Fruit fly (Drosophila melanogaster) whole organism, wandering third instar larva: ENCODE results near the gene Chro.

ENCODE experiments used
- Abd-B ChIP-seq: fragments of >200 bp; optimal IDR thresholded peaks from 2 replicates; lab custom pipeline; 2017; ENCODE audit warnings: missing biosample characterization, missing genetic modification characterization
- CG32264 ChIP-seq: fragments of 200-800 bp; sonication (Bioruptor generic); optimal IDR thresholded peaks from 2 replicates; lab custom pipeline; 2016; ENCODE audit warnings: missing biosample characterization, missing genetic modification characterization
- CG9705 ChIP-seq: fragments of 200-800 bp; sonication (Bioruptor generic); optimal IDR thresholded peaks from 2 replicates; lab custom pipeline; 2018; ENCODE audit warnings: missing biosample characterization, mild to moderate bottlenecking, missing genetic modification characterization
- CrebA ChIP-seq: fragments of 200-800 bp; sonication (Bioruptor generic); optimal IDR thresholded peaks from 2 replicates; lab custom pipeline; 2016; ENCODE audit warnings: missing biosample characterization, mild to moderate bottlenecking, missing genetic modification characterization, borderline replicate concordance
- Dfd ChIP-seq: fragments of >200 bp; optimal IDR thresholded peaks from 2 replicates; lab custom pipeline; 2017; ENCODE audit warnings: missing biosample characterization, missing genetic modification characterization
- Dif ChIP-seq: fragments of 200-275, 200-300 bp; sonication (Bioruptor generic); optimal IDR thresholded peaks from 2 replicates; lab custom pipeline; 2018; ENCODE audit warnings: missing biosample characterization, missing genetic modification characterization; ENCODE audit not compliant: partially characterized antibody
- GATAd ChIP-seq: sonication (Bioruptor generic); optimal IDR thresholded peaks from 2 replicates; lab custom pipeline; 2016; ENCODE audit warnings: missing biosample characterization, missing genetic modification characterization
- HLH106 ChIP-seq: fragments of 200-800 bp; optimal IDR thresholded peaks from 3 replicates; lab custom pipeline; 2019; ENCODE audit warnings: missing biosample characterization, mild to moderate bottlenecking, missing genetic modification characterization, moderate library complexity
- Hnf4 ChIP-seq: fragments of 200-800 bp; sonication (Bioruptor generic); optimal IDR thresholded peaks from 2 replicates; lab custom pipeline; 2016; ENCODE audit warnings: missing biosample characterization, mild to moderate bottlenecking, missing genetic modification characterization
- Hr78 ChIP-seq: fragments of >200 bp; optimal IDR thresholded peaks from 2 replicates; lab custom pipeline; 2017; ENCODE audit warnings: missing biosample characterization, missing genetic modification characterization
- Hr83 ChIP-seq: fragments of 200-300 bp; sonication (Bioruptor generic); optimal IDR thresholded peaks from 2 replicates; lab custom pipeline; 2016; ENCODE audit warnings: missing biosample characterization, mild to moderate bottlenecking, missing genetic modification characterization, moderate library complexity; ENCODE audit not compliant: poor library complexity, severe bottlenecking
- Jra ChIP-seq: sonication (Bioruptor generic); optimal IDR thresholded peaks from 2 replicates; lab custom pipeline; 2016; ENCODE audit warnings: missing biosample characterization, missing genetic modification characterization
- Mio ChIP-seq: sonication (Bioruptor generic); optimal IDR thresholded peaks from 2 replicates; lab custom pipeline; 2016; ENCODE audit warnings: missing biosample characterization, missing genetic modification characterization
- Myc ChIP-seq: fragments of >200 bp; optimal IDR thresholded peaks from 2 replicates; lab custom pipeline; 2017
- N ChIP-seq: fragments of >200 bp; optimal IDR thresholded peaks from 2 replicates; lab custom pipeline; 2018; ENCODE audit warnings: missing biosample characterization, missing external identifiers, missing genetic modification characterization
- OdsH ChIP-seq: fragments of 200-800 bp; sonication (Bioruptor generic); optimal IDR thresholded peaks from 2 replicates; lab custom pipeline; 2016; ENCODE audit warnings: missing biosample characterization, mild to moderate bottlenecking, missing genetic modification characterization
- Rel ChIP-seq, 2 experiments: fragments of 200-800 bp; sonication (Bioruptor generic) in 1 of 2; optimal IDR thresholded peaks; 2 replicates in 1 of 2; 3 replicates in 1 of 2; lab custom pipeline; 2016 to 2019; ENCODE audit warnings: mild to moderate bottlenecking in 2 of 2, missing biosample characterization in 2 of 2, missing genetic modification characterization in 2 of 2, moderate library complexity in 1 of 2
- Sp1 ChIP-seq: fragments of 200-800 bp; sonication (Bioruptor generic); optimal IDR thresholded peaks from 3 replicates; lab custom pipeline; 2019; ENCODE audit warnings: missing biosample characterization, mild to moderate bottlenecking, missing genetic modification characterization, moderate library complexity
- Vsx2 ChIP-seq: fragments of 200-300, 225-300 bp; sonication (Bioruptor generic); optimal IDR thresholded peaks from 2 replicates; lab custom pipeline; 2018; ENCODE audit warnings: missing biosample characterization, missing genetic modification characterization; ENCODE audit not compliant: partially characterized antibody
- br ChIP-seq: fragments of 200-800 bp; sonication (Bioruptor generic); optimal IDR thresholded peaks from 2 replicates; lab custom pipeline; 2016; ENCODE audit warnings: missing biosample characterization, missing genetic modification characterization
- brk ChIP-seq: fragments of 200-800 bp; sonication (Bioruptor generic); optimal IDR thresholded peaks from 2 replicates; lab custom pipeline; 2016; ENCODE audit warnings: missing biosample characterization, mild to moderate bottlenecking, missing genetic modification characterization
- dl ChIP-seq, 2 experiments: fragments of 175-275, 200-275 bp in 1 of 2; fragments of 200-275 bp in 1 of 2; sonication (Bioruptor generic); optimal IDR thresholded peaks; lab custom pipeline; 2018; ENCODE audit warnings: mild to moderate bottlenecking in 2 of 2, missing biosample characterization in 2 of 2, missing genetic modification characterization in 2 of 2, moderate library complexity in 2 of 2; ENCODE audit not compliant: partially characterized antibody in 2 of 2, insufficient read depth in 1 of 2
- dmrt93B ChIP-seq: fragments of 200-800 bp; sonication (Bioruptor generic); optimal IDR thresholded peaks from 2 replicates; lab custom pipeline; 2018; ENCODE audit warnings: missing biosample characterization, mild to moderate bottlenecking, missing genetic modification characterization
- dsf ChIP-seq: sonication (Bioruptor generic); optimal IDR thresholded peaks from 2 replicates; lab custom pipeline; 2016; ENCODE audit warnings: missing biosample characterization, missing genetic modification characterization, borderline replicate concordance
- ey ChIP-seq: fragments of 200-800 bp; sonication (Bioruptor generic); optimal IDR thresholded peaks from 2 replicates; lab custom pipeline; 2016; ENCODE audit warnings: missing biosample characterization, missing genetic modification characterization
- foxo ChIP-seq, 2 experiments: fragments of 200-800 bp; sonication (Bioruptor generic); optimal IDR thresholded peaks; 2 replicates in 1 of 2; 3 replicates in 1 of 2; lab custom pipeline; 2016 to 2017; ENCODE audit warnings: missing biosample characterization in 2 of 2, missing genetic modification characterization in 2 of 2
- fru ChIP-seq: fragments of 200-800 bp; sonication (Bioruptor generic); optimal IDR thresholded peaks from 3 replicates; lab custom pipeline; 2016; ENCODE audit warnings: missing biosample characterization, mild to moderate bottlenecking, missing genetic modification characterization
- h ChIP-seq: fragments of 200-800 bp; sonication (Bioruptor generic); optimal IDR thresholded peaks from 3 replicates; lab custom pipeline; 2016; ENCODE audit warnings: missing biosample characterization, mild to moderate bottlenecking, missing genetic modification characterization
- jim ChIP-seq: fragments of 175-275, 200-325 bp; sonication (Bioruptor generic); optimal IDR thresholded peaks from 2 replicates; lab custom pipeline; 2016; ENCODE audit warnings: missing biosample characterization, mild to moderate bottlenecking, missing genetic modification characterization
- lola ChIP-seq: fragments of >200 bp; optimal IDR thresholded peaks from 2 replicates; lab custom pipeline; 2017; ENCODE audit warnings: missing biosample characterization, missing genetic modification characterization
- pan ChIP-seq: fragments of >200 bp; optimal IDR thresholded peaks from 2 replicates; lab custom pipeline; 2017
- psq ChIP-seq: fragments of 200-800 bp; sonication (Bioruptor generic); optimal IDR thresholded peaks from 3 replicates; lab custom pipeline; 2017; ENCODE audit warnings: missing biosample characterization, mild to moderate bottlenecking, missing genetic modification characterization, moderate library complexity
- rgr ChIP-seq: fragments of 200-800 bp; sonication (Bioruptor generic); optimal IDR thresholded peaks from 3 replicates; lab custom pipeline; 2016; ENCODE audit warnings: missing biosample characterization, mild to moderate bottlenecking, missing genetic modification characterization
- sage ChIP-seq: fragments of 200-800 bp; sonication (Bioruptor generic); optimal IDR thresholded peaks from 2 replicates; lab custom pipeline; 2016; ENCODE audit warnings: missing biosample characterization, mild to moderate bottlenecking, missing genetic modification characterization
- sv ChIP-seq: fragments of 200-800 bp; sonication (Bioruptor generic); optimal IDR thresholded peaks from 3 replicates; lab custom pipeline; 2016; ENCODE audit warnings: missing biosample characterization, missing genetic modification characterization
- tai ChIP-seq: sonication (Bioruptor generic); optimal IDR thresholded peaks from 2 replicates; lab custom pipeline; 2016; ENCODE audit warnings: missing biosample characterization, missing genetic modification characterization
- usp ChIP-seq: fragments of >200 bp; optimal IDR thresholded peaks from 2 replicates; lab custom pipeline; 2017; ENCODE audit warnings: missing biosample characterization, missing genetic modification characterization
- woc ChIP-seq: sonication (Bioruptor generic); optimal IDR thresholded peaks from 2 replicates; lab custom pipeline; 2016; ENCODE audit warnings: missing biosample characterization, mild to moderate bottlenecking, missing genetic modification characterization

Gene Chro

DNA sequence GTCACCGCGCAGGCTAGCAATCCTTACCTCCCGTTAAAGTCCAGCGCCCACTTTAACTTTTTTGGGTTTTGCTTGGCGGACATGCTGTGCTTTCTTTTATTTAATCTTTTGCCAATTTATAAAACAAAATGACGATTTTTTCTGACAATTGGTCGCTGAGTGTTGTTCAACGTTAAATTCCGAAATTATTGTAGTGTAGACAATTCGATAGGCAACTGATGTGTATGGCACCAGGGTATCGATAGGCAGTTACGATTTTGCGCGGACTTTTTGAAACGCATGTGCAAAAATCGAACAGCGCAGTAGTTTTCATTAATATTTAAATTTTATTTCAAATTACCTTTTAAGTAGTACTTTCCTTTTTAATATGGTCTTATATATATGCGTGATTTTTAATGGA is 10.7 kb downstream of the Chro start, which contains the start of gene EMC4:
Gene EMC4, minus strand, starts transcription at position 174 of the 400 bp plus-strand sequence.
- TF ChIP-seq usp (GFP tag; lab: Kevin White, UChicago) = no peak
- TF ChIP-seq psq = peak; percentile 48
- TF ChIP-seq dsf (GFP tag; lab: Kevin White, UChicago) = peak; percentile 53
- TF ChIP-seq Dif (GFP tag; lab: Kevin White, UChicago) = no peak
- TF ChIP-seq N = no peak
- TF ChIP-seq jim (GFP tag; lab: Kevin White, UChicago) = no peak
- TF ChIP-seq sage (GFP tag; lab: Kevin White, UChicago) = peak; percentile 66
- no peak for TF ChIP-seq Mio (GFP tag; lab: Kevin White, UChicago)
- peak; percentile 43 for TF ChIP-seq CG32264 (GFP tag; lab: Kevin White, UChicago)
- peak; percentile 89 for TF ChIP-seq Hnf4 (GFP tag; lab: Kevin White, UChicago)
- TF ChIP-seq GATAd (GFP tag; lab: Kevin White, UChicago) = no peak
- TF ChIP-seq Sp1 (GFP tag; lab: Kevin White, UChicago) = peak; percentile 45
- TF ChIP-seq HLH106 (tag; lab: Kevin White, UChicago) = peak; percentile 28
- TF ChIP-seq sv (GFP tag; lab: Kevin White, UChicago) = peak; percentile 27
- TF ChIP-seq Jra (GFP tag; lab: Kevin White, UChicago) = peak; percentile 65
- TF ChIP-seq Vsx2 = no peak
- TF ChIP-seq ey = peak; percentile 58
- TF ChIP-seq OdsH (GFP tag; lab: Kevin White, UChicago) = peak; percentile 59
- no peak for TF ChIP-seq lola
- peak in 1 of 2 experiments; percentile 70 for TF ChIP-seq foxo (GFP tag; optimal IDR thresholded peaks at IDR 0.05; lab: Kevin White, UChicago)
- no peak for TF ChIP-seq Dfd (GFP tag; lab: Kevin White, UChicago)
- no peak for TF ChIP-seq Abd-B (GFP tag; lab: Kevin White, UChicago)
- peak; percentile 79 for TF ChIP-seq rgr (GFP tag; lab: Kevin White, UChicago)
- peak; percentile 34 for TF ChIP-seq woc (GFP tag; lab: Kevin White, UChicago)
- no peak for TF ChIP-seq dl (GFP tag; optimal IDR thresholded peaks at IDR 0.05; lab: Kevin White, UChicago; ENCODE audit: insufficient read depth in 1 of 2, partially characterized antibody in 2 of 2)
- TF ChIP-seq dmrt93B (GFP tag; lab: Kevin White, UChicago) = no peak
- TF ChIP-seq pan (lab: Kevin White, UChicago) = no peak
- no peak for TF ChIP-seq Rel (GFP tag; optimal IDR thresholded peaks at IDR 0.05; lab: Kevin White, UChicago)
- TF ChIP-seq Rel (tag; optimal IDR thresholded peaks at IDR 0.05; lab: Kevin White, UChicago) = peak; percentile 34
- TF ChIP-seq h (GFP tag; lab: Kevin White, UChicago) = peak; percentile 76
- peak; percentile 88 for TF ChIP-seq Hr83 (GFP tag; lab: Kevin White, UChicago)
- no peak for TF ChIP-seq tai (GFP tag; lab: Kevin White, UChicago)
- TF ChIP-seq CrebA (GFP tag; lab: Kevin White, UChicago) = no peak
- peak; percentile 53 for TF ChIP-seq br (GFP tag; lab: Kevin White, UChicago)
- no peak for TF ChIP-seq CG9705 (GFP tag; lab: Kevin White, UChicago)
- peak; percentile 65 for TF ChIP-seq fru (GFP tag; lab: Kevin White, UChicago)
- TF ChIP-seq brk = peak; percentile 75
- no peak for TF ChIP-seq Myc (lab: Kevin White, UChicago)
- TF ChIP-seq Hr78 (GFP tag; lab: Kevin White, UChicago) = no peak

DNA sequence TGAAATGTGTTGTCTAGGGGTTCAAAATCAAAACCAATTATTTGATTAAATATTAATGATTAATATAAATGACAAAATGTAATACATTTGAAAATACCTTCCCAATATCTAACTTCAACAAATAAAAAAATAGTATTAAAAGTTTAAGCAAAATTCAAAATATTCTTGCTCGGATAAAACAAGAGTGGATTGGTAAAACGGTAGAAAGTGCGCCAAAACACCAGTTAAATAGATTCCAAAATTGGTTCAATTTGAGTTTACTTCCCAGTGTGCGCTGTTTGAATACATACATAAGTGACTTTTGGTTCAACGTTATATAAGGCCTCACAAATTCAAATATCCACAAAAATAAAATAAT is 13.7 kb downstream of the Chro start:
- TF ChIP-seq Abd-B (GFP tag; lab: Kevin White, UChicago) = no peak
- TF ChIP-seq dl (GFP tag; optimal IDR thresholded peaks at IDR 0.05; lab: Kevin White, UChicago; ENCODE audit: insufficient read depth in 1 of 2, partially characterized antibody in 2 of 2) = no peak
- peak; percentile 55 for TF ChIP-seq woc (GFP tag; lab: Kevin White, UChicago)
- TF ChIP-seq lola = no peak
- TF ChIP-seq CrebA (GFP tag; lab: Kevin White, UChicago) = peak; percentile 50
- TF ChIP-seq N = no peak
- no peak for TF ChIP-seq Hr78 (GFP tag; lab: Kevin White, UChicago)
- peak; percentile 58 for TF ChIP-seq Sp1 (GFP tag; lab: Kevin White, UChicago)
- peak; percentile 12 for TF ChIP-seq ey
- no peak for TF ChIP-seq Vsx2
- TF ChIP-seq Hnf4 (GFP tag; lab: Kevin White, UChicago) = peak; percentile 56
- no peak for TF ChIP-seq Jra (GFP tag; lab: Kevin White, UChicago)
- TF ChIP-seq Dfd (GFP tag; lab: Kevin White, UChicago) = no peak
- peak; percentile 57 for TF ChIP-seq psq
- peak; percentile 62 for TF ChIP-seq Rel (GFP tag; optimal IDR thresholded peaks at IDR 0.05; lab: Kevin White, UChicago)
- TF ChIP-seq Rel (tag; optimal IDR thresholded peaks at IDR 0.05; lab: Kevin White, UChicago) = peak; percentile 7
- peak in 1 of 2 experiments; percentile 80 for TF ChIP-seq foxo (GFP tag; optimal IDR thresholded peaks at IDR 0.05; lab: Kevin White, UChicago)
- TF ChIP-seq usp (GFP tag; lab: Kevin White, UChicago) = no peak
- TF ChIP-seq br (GFP tag; lab: Kevin White, UChicago) = peak; percentile 48
- no peak for TF ChIP-seq Myc (lab: Kevin White, UChicago)
- TF ChIP-seq dmrt93B (GFP tag; lab: Kevin White, UChicago) = no peak
- peak; percentile 65 for TF ChIP-seq HLH106 (tag; lab: Kevin White, UChicago)
- TF ChIP-seq OdsH (GFP tag; lab: Kevin White, UChicago) = peak; percentile 70
- peak; percentile 16 for TF ChIP-seq dsf (GFP tag; lab: Kevin White, UChicago)
- no peak for TF ChIP-seq CG9705 (GFP tag; lab: Kevin White, UChicago)
- no peak for TF ChIP-seq CG32264 (GFP tag; lab: Kevin White, UChicago)
- TF ChIP-seq sv (GFP tag; lab: Kevin White, UChicago) = peak; percentile 39
- no peak for TF ChIP-seq Mio (GFP tag; lab: Kevin White, UChicago)
- TF ChIP-seq fru (GFP tag; lab: Kevin White, UChicago) = peak; percentile 62
- peak; percentile 65 for TF ChIP-seq rgr (GFP tag; lab: Kevin White, UChicago)
- TF ChIP-seq pan (lab: Kevin White, UChicago) = no peak
- no peak for TF ChIP-seq GATAd (GFP tag; lab: Kevin White, UChicago)
- no peak for TF ChIP-seq Hr83 (GFP tag; lab: Kevin White, UChicago)
- TF ChIP-seq brk = peak; percentile 43
- no peak for TF ChIP-seq Dif (GFP tag; lab: Kevin White, UChicago)
- peak; percentile 44 for TF ChIP-seq tai (GFP tag; lab: Kevin White, UChicago)
- TF ChIP-seq h (GFP tag; lab: Kevin White, UChicago) = peak; percentile 69
- no peak for TF ChIP-seq jim (GFP tag; lab: Kevin White, UChicago)
- peak; percentile 87 for TF ChIP-seq sage (GFP tag; lab: Kevin White, UChicago)
